Worm (Caenorhabditis elegans): ENCODE results near the gene T26E4.4.

DNA sequence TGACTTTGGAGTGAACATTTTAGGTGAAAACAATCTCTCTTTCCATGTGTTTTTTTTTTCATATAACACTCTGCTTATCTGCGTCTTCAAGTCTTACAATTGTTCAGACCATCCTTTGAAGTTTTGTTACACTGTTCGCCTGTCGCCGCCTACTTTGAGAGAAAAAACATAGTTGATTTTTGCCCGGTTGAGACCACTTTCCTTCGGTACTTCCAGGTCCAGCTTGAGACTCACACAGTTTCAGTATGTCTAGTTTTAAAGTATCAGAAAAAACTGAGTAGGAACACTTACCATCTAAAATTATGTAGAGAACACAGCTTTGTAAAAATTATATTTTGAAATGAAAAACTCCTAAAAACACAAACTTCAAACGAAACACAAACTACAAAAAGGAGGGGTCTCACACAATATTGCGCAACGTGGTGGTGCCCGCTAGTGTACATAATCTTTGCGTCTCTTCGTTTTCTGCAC is 23.7 kb upstream of the T26E4.4 start, which contains the start of the genes fbxa-69 and F54B8.4:
- TF ChIP-seq F52B5.7 (tag; optimal IDR thresholded peaks at IDR 0.05) (no peak), hsf-1 (GFP tag; IDR thresholded peaks at IDR 0.05) (no peak), attf-5 (GFP tag; optimal IDR thresholded peaks at IDR 0.05) (no peak), K11D2.4 (GFP tag; IDR thresholded peaks at IDR 0.05) (no peak), unc-62 (GFP tag; optimal IDR thresholded peaks at IDR 0.05) (no peak), athp-1 (tag; optimal IDR thresholded peaks at IDR 0.05) (no peak), ceh-40 (GFP tag; IDR thresholded peaks at IDR 0.05) (no peak), nfyb-1 (GFP tag; IDR thresholded peaks at IDR 0.05) (no peak)
